Worm (Caenorhabditis elegans) whole organism, L4 larva: ENCODE data around the gene clec-19.

Experiments
- D1046.2 ChIP-seq: fragments of 200-800 bp; sonication (Bioruptor generic); IDR thresholded peaks from 2 replicates; pipeline ENCODE4 v1.3.6; 2022; ENCODE audit warnings: missing genetic modification characterization, missing compliant biosample characterization
- aha-1 ChIP-seq: fragments of 150-350 bp; peaks from one replicate; lab custom pipeline; 2014; ENCODE audit warnings: missing biosample characterization, missing genetic modification characterization
- lin-13 ChIP-seq: fragments of 150-350 bp; optimal IDR thresholded peaks from 2 replicates; lab custom pipeline; 2014; ENCODE audit warnings: missing biosample characterization, missing genetic modification reagents, missing genetic modification characterization
- lin-15B ChIP-seq: fragments of 150-350 bp; sonication (generic microtip); optimal IDR thresholded peaks from 3 replicates; lab custom pipeline; 2014; ENCODE audit warnings: missing biosample characterization, missing genetic modification characterization
- mdl-1 ChIP-seq, 2 experiments: fragments of 150-350 bp in 1 of 2; sonication (generic microtip) in 1 of 2; optimal IDR thresholded peaks; 2 replicates each; lab custom pipeline; 2014 to 2017; ENCODE audit warnings: missing biosample characterization in 2 of 2, missing genetic modification characterization in 2 of 2
- pha-4 ChIP-seq, 2 experiments: fragments of 150-350 bp in 1 of 2; fragments of 200-800 bp in 1 of 2; sonication (Bioruptor generic) in 1 of 2; IDR thresholded peaks in 1 of 2; optimal IDR thresholded peaks in 1 of 2; 2 replicates each; pipeline versions ENCODE4 v1.3.6 to Lab custom; 2014 to 2022; ENCODE audit warnings: missing genetic modification characterization in 2 of 2, missing genetic modification reagents in 2 of 2, missing biosample characterization in 1 of 2, missing compliant biosample characterization in 1 of 2
- tra-1 ChIP-seq: fragments of 200-800 bp; sonication (Bioruptor generic); IDR thresholded peaks from 2 replicates; pipeline ENCODE4 v1.3.6; 2022; ENCODE audit warnings: missing genetic modification reagents, missing genetic modification characterization, missing compliant biosample characterization

ce11 chrII:1786209-1786608 is 41.9 kb downstream of the clec-19 start, which contains the start of gene C08F1.10:
- no peak for TF ChIP-seq lin-15B (tag; lab: Kevin White, UChicago)
- no peak for TF ChIP-seq tra-1 (GFP tag; lab: Robert Waterston, UW)
- TF ChIP-seq D1046.2 (GFP tag; lab: Robert Waterston, UW), result no peak
- no peak for TF ChIP-seq lin-13 (GFP tag; lab: Kevin White, UChicago)
- TF ChIP-seq mdl-1 (tag; optimal IDR thresholded peaks at IDR 0.05; lab: Kevin White, UChicago), result no peak
- no peak for TF ChIP-seq pha-4 (GFP tag; IDR thresholded peaks at IDR 0.05; lab: Robert Waterston, UW)
- no peak for TF ChIP-seq pha-4 (tag; optimal IDR thresholded peaks at IDR 0.05; lab: Kevin White, UChicago)
- TF ChIP-seq aha-1 (tag; lab: Kevin White, UChicago), result no peak
